Fruit fly (Drosophila melanogaster) Kc167 (cell line): ENCODE results near the gene Lcp65Ab2.

Experiments used
- Myc ChIP-seq: fragments of >200 bp; optimal IDR thresholded peaks from 2 replicates; lab custom pipeline; 2017; ENCODE audit warnings: missing external identifiers
- Sin3A ChIP-seq: fragments of >200 bp; optimal IDR thresholded peaks from 2 replicates; lab custom pipeline; 2018; ENCODE audit warnings: missing external identifiers
- h ChIP-seq: fragments of >200 bp; optimal IDR thresholded peaks from 3 replicates; lab custom pipeline; 2018; ENCODE audit warnings: missing external identifiers
- insv ChIP-seq: fragments of >200 bp; optimal IDR thresholded peaks from 3 replicates; lab custom pipeline; 2018; ENCODE audit warnings: missing external identifiers
- psq ChIP-seq: fragments of >200 bp; optimal IDR thresholded peaks from 2 replicates; lab custom pipeline; 2017; ENCODE audit warnings: missing external identifiers
- ttk ChIP-seq: sonication (Bioruptor generic); optimal IDR thresholded peaks from 2 replicates; lab custom pipeline; 2017; ENCODE audit warnings: missing external identifiers

Lcp65Ab2 gene

dm6 chr3L:6124616-6125408, 21.7 kb upstream of the Lcp65Ab2 start:
- TF ChIP-seq Myc (lab: Kevin White, UChicago) = no peak

dm6 chr3L:6125409-6125689, 21.1 kb upstream of the Lcp65Ab2 start:
- TF ChIP-seq Sin3A (no peak), h (lab: Kevin White, UChicago) (no peak), Myc (lab: Kevin White, UChicago) (no peak), ttk (no peak), insv (no peak), psq (no peak)

dm6 chr3L:6129591-6129990, 16.9 kb upstream of the Lcp65Ab2 start:
- TF ChIP-seq Myc (lab: Kevin White, UChicago) = no peak
- no peak for TF ChIP-seq h (lab: Kevin White, UChicago)
- no peak for TF ChIP-seq Sin3A
- no peak for TF ChIP-seq psq
- no peak for TF ChIP-seq insv
- TF ChIP-seq ttk = no peak

dm6 chr3L:6130944-6131343, 15.5 kb upstream of the Lcp65Ab2 start, which contains the start of gene Lcp65Ag3:
TSS of gene Lcp65Ag3 (minus strand) at chr3L:6130989.
- TF ChIP-seq Myc (lab: Kevin White, UChicago) = no peak
- no peak for TF ChIP-seq h (lab: Kevin White, UChicago)
- TF ChIP-seq ttk = no peak
- no peak for TF ChIP-seq insv
- TF ChIP-seq Sin3A = no peak
- TF ChIP-seq psq = no peak

dm6 chr3L:6132009-6132408, 14.5 kb upstream of the Lcp65Ab2 start, which contains the start of gene Cpr65Au:
TSS of gene Cpr65Au (minus strand) at chr3L:6132109.
- no peak for TF ChIP-seq Sin3A
- no peak for TF ChIP-seq ttk
- TF ChIP-seq insv = no peak
- TF ChIP-seq Myc (lab: Kevin White, UChicago) = no peak
- no peak for TF ChIP-seq h (lab: Kevin White, UChicago)
- no peak for TF ChIP-seq psq

dm6 chr3L:6133546-6133945, 12.9 kb upstream of the Lcp65Ab2 start, which contains the start of gene Lcp65Ag2:
TSS of gene Lcp65Ag2 (minus strand) at chr3L:6133593.
- TF ChIP-seq h (lab: Kevin White, UChicago) (no peak), insv (no peak), psq (no peak)

dm6 chr3L:6135174-6135573, 11.3 kb upstream of the Lcp65Ab2 start, which contains the start of gene Lcp65Ag1:
TSS of gene Lcp65Ag1 (minus strand) at chr3L:6135274.
- TF ChIP-seq ttk (no peak), Myc (lab: Kevin White, UChicago) (no peak), Sin3A (no peak), h (lab: Kevin White, UChicago) (no peak), insv (no peak), psq (no peak)

- TF ChIP-seq insv (no peak), Sin3A (no peak), ttk (no peak), Myc (lab: Kevin White, UChicago) (no peak), h (lab: Kevin White, UChicago) (no peak), psq (no peak)
Measured at dm6 chr3L:6136691-6137090, 9.8 kb upstream of the Lcp65Ab2 start, which contains the start of gene Lcp65Af. TSS of gene Lcp65Af (minus strand) at chr3L:6136791.

- TF ChIP-seq psq (no peak), Sin3A (no peak), ttk (no peak)
Measured at dm6 chr3L:6138018-6138417, 8.5 kb upstream of the Lcp65Ab2 start, which contains the start of gene Lcp65Ae. TSS of gene Lcp65Ae (minus strand) at chr3L:6138118.

- TF ChIP-seq ttk (no peak), Sin3A (no peak), insv (no peak), Myc (lab: Kevin White, UChicago) (no peak), psq (no peak), h (lab: Kevin White, UChicago) (no peak)
Measured at dm6 chr3L:6138586-6138985, 7.9 kb upstream of the Lcp65Ab2 start.

- TF ChIP-seq ttk (no peak), Sin3A (no peak)
Measured at dm6 chr3L:6139924-6140574, 6.4 kb upstream of the Lcp65Ab2 start, which contains the start of gene Cpr65Av. TSS of gene Cpr65Av (minus strand) at chr3L:6139974.

- no peak for TF ChIP-seq Myc (lab: Kevin White, UChicago)
- TF ChIP-seq insv = no peak
- TF ChIP-seq Sin3A = no peak
- TF ChIP-seq ttk = no peak
- no peak for TF ChIP-seq h (lab: Kevin White, UChicago)
- TF ChIP-seq psq = no peak
Measured at dm6 chr3L:6140771-6141472, 5.6 kb upstream of the Lcp65Ab2 start.

- TF ChIP-seq Sin3A (no peak), insv (no peak), h (lab: Kevin White, UChicago) (no peak), psq (no peak), ttk (no peak)
Measured at dm6 chr3L:6141538-6141937, 4.9 kb upstream of the Lcp65Ab2 start.
